Worm (Caenorhabditis elegans) whole organism, midembryonic: ENCODE measurements around the gene aos-1.

Experiments
- med-1 ChIP-seq: sonication (generic microtip); optimal IDR thresholded peaks from 2 replicates; lab custom pipeline; 2017; ENCODE audit warnings: missing genetic modification characterization, mild to moderate bottlenecking, missing compliant biosample characterization, antibody characterized with exemption, missing genetic modification reagents; ENCODE audit not compliant: insufficient read depth
- tab-1 ChIP-seq: fragments of 200-800 bp; sonication (Bioruptor generic); IDR thresholded peaks from 2 replicates; pipeline ENCODE4 v1.3.6; 2022; ENCODE audit warnings: missing genetic modification characterization, missing compliant biosample characterization
- ztf-29 ChIP-seq: fragments of 200-800 bp; sonication (Bioruptor generic); IDR thresholded peaks from 2 replicates; pipeline ENCODE4 v1.3.6; 2022; ENCODE audit warnings: missing genetic modification reagents, missing genetic modification characterization, missing compliant biosample characterization

DNA sequence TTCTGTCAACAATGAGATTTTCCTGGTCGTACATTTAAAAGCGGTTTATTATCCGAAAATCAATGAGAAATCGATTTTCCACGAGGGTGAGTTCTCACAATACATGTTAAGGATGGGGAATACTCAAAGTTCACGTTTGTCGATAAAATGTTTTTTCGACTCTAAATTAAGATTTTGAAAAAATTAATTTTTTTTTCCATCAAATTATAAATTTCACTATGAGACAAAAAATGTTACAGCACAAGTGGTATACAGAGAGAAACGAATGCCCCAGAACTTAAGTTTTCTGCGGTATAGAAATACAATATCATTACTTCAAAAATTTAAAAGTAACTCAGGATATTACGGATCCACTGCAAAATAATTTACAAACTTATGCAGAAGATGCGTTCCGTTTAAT, 51.9 kb downstream of the aos-1 start, which contains the start of gene R04B5.1:
- TF ChIP-seq ztf-29 (GFP tag; lab: Robert Waterston, UW) (no peak), tab-1 (GFP tag; lab: Robert Waterston, UW) (no peak), med-1 (GFP tag; lab: Kevin White, UChicago) (no peak)
